Worm (Caenorhabditis elegans): ENCODE data around the gene gly-12.

Gene gly-12

DNA sequence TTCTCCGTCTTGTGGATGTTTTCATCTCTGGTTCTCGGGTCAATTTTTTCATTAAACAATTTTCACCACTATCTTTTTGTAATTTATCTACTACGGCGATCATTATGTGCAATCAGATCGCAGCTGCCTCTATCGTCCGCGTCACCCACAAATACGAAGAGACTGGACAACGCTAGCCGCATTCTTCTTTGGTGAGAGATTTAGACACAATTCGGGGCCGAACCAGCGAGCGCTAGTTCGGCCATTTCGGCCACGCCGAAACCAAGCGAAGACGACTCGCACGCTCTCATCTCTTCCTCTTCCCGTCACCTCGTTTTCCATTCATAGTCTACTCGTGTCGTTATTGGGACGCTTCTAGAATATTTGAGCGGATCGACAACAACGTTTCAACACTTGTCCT lies at the start of gene gly-12:
Gene gly-12, plus strand, starts transcription at position 117 of the 400 bp plus-strand sequence.
- TF ChIP-seq him-1 (tag; optimal IDR thresholded peaks at IDR 0.05) (no peak), dao-5 (tag; optimal IDR thresholded peaks at IDR 0.05) (no peak), W03F9.2 (tag; optimal IDR thresholded peaks at IDR 0.05) (no peak)

DNA sequence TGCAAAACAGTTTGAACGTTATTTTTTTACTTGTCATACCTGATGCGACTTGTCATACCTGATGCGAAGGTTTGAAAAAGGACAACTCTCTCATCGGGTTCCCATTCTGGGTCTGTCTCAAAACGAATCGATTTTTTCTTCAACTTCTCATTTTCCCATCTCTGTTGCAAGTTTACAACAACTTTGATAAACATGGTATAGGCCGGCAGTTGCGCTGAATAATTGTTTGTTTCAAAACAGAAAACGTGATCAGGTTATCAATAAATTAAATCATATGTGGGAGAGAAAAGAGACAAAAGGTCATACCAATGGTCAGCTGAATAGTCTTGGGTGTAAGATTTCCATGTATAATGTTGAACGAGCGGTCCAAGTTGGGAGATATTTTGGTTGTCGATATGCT lies 48.8 kb upstream of the gly-12 start:
- no peak for TF ChIP-seq dao-5 (tag; optimal IDR thresholded peaks at IDR 0.05)
- no peak for TF ChIP-seq him-1 (tag; optimal IDR thresholded peaks at IDR 0.05)
- no peak for TF ChIP-seq W03F9.2 (tag; optimal IDR thresholded peaks at IDR 0.05)

DNA sequence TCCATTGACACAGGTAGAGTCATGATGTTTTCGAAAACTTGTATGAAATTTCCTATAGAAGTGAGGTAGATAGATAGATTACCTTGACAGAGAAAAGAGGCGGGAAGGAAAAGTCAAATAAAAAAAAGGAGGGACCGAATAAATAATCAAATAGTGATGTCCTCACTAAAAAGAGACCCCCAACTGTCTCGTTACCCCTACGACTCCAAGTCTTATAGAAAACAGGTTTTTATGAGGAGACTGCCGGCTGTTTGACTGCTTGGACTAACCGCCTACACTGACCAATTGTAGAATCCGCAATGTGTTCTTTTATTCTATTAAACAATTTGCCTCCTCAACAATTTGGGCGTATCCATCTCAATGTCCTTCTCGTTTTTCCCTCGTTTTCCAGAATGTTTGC lies 47.7 kb upstream of the gly-12 start, which contains the start of gene C01C10.2:
Gene C01C10.2, minus strand, starts transcription at position 170 of the 400 bp plus-strand sequence.
- TF ChIP-seq him-1 (tag; optimal IDR thresholded peaks at IDR 0.05) (no peak), W03F9.2 (tag; optimal IDR thresholded peaks at IDR 0.05) (no peak), dao-5 (tag; optimal IDR thresholded peaks at IDR 0.05) (no peak)

DNA sequence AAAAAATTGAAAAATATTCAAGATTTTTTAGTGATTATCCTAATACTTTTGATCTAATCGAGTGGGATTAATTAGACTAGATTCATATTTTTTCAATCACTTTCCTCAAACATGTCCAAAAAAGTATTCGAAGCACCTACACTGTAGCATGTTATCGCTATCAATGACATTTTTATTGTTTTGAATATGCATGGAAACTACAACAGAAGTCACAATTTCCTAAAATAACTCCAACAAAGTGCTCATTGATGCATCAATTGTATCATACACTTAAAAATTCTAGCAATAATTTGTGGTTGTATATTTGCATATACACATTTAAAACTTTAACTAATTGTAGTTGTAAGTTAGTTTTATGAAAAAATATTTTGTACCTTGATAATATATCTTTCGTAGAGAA lies 45.6 kb upstream of the gly-12 start:
- TF ChIP-seq W03F9.2 (tag; optimal IDR thresholded peaks at IDR 0.05) (no peak), him-1 (tag; optimal IDR thresholded peaks at IDR 0.05) (no peak), dao-5 (tag; optimal IDR thresholded peaks at IDR 0.05) (no peak)

DNA sequence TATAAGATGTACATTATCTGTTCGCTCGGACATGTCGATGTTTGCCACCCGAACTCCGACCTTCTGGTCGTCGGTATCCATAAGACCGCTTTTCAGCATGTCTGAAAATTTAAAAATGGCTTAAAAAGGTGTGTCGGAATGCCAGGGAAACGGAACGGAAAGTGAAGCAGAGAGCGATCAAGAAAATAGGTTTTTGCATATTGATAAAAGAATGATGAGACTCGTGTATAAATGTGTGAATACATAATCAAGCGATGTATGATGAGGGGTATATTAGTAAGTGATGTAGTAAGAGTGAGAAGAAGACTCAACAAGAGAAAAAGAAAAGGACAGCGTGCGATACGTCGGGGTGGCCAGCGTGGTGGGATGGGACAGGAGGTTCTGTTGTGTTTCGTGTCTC lies 43.2 kb upstream of the gly-12 start, which contains the start of gene acl-12:
Gene acl-12, minus strand, starts transcription at position 101 of the 400 bp plus-strand sequence.
- TF ChIP-seq him-1 (tag; optimal IDR thresholded peaks at IDR 0.05) (no peak), W03F9.2 (tag; optimal IDR thresholded peaks at IDR 0.05) (no peak), dao-5 (tag; optimal IDR thresholded peaks at IDR 0.05) (no peak)

DNA sequence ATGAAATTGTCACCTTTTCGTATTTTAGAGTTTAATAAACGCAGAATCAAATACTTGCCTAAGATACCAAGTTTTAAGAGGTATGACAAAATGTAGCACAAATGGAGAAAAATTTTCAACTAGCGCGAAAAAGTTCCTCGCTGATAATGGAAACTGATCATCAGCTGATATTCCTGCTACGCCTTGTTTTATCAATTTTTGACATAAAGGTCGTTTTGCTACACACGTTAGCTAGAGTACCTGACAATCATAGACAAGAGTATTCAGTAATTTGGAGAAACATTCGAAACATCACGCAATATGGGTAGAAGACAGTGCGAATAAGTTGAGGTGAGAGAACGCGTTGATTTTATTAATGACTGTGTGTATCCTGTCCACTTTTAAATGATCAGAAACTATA lies 39.9 kb upstream of the gly-12 start:
- TF ChIP-seq him-1 (tag; optimal IDR thresholded peaks at IDR 0.05) (no peak), W03F9.2 (tag; optimal IDR thresholded peaks at IDR 0.05) (no peak), dao-5 (tag; optimal IDR thresholded peaks at IDR 0.05) (no peak)

DNA sequence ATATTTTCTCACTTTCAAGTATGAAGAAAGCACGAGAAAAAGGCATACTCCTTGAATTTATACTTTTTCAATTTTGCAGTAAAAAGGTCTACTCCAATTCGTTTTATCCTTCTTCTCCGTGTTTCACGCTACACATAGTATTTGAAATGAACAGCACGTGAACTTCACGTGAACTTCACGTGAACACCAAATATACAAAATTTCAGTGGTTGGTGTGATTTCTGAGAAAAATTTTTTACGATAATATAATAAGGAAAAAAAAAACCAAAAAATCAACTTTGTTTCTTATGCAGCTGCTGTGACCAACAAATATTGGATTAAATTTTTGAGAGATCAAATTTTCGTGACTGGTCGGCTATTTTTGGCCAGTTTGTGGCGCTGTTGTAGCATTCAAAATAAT lies 39.2 kb upstream of the gly-12 start:
- TF ChIP-seq W03F9.2 (tag; optimal IDR thresholded peaks at IDR 0.05) (no peak), him-1 (tag; optimal IDR thresholded peaks at IDR 0.05) (no peak), dao-5 (tag; optimal IDR thresholded peaks at IDR 0.05) (no peak)

DNA sequence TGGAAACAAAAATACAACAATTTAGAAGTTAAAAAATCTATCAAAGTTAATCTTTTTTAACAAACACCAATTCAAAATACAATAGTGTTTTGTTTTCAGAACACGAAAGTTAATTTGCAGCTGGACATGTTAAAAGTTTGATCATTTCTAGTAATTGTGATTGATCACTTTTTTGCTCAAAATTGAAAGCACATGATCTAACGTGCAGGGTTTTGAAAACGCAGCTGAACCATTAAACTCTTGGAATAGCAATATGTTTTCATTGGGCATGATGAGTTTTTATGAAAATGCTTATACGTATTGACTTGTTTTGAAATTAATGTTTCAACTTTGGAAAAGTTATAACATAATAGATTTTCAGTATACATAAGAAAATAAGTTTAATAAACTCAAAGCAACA lies 38.3 kb upstream of the gly-12 start:
- TF ChIP-seq him-1 (tag; optimal IDR thresholded peaks at IDR 0.05) (no peak), W03F9.2 (tag; optimal IDR thresholded peaks at IDR 0.05) (no peak), dao-5 (tag; optimal IDR thresholded peaks at IDR 0.05) (no peak)

DNA sequence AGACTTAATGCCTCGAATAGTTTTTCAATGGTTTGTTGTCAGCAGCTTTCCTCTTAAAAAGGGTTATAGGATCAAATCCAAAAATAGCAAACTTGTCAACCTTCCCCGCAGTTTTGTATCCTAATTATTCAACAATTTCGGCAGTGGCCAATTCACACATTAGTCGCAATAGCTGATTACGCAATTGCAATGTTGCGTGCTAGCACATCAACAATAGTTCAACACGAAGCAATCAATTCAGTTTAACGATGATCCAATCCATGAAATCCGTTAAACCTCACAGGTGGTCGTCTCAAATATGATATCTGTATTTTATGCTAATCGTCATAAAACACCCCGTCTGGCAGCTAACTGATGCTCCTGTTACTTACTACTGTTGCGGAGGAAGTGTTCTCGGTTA lies 33.1 kb upstream of the gly-12 start:
- TF ChIP-seq W03F9.2 (tag; optimal IDR thresholded peaks at IDR 0.05), result no peak
- TF ChIP-seq dao-5 (tag; optimal IDR thresholded peaks at IDR 0.05), result no peak
- no peak for TF ChIP-seq him-1 (tag; optimal IDR thresholded peaks at IDR 0.05)

DNA sequence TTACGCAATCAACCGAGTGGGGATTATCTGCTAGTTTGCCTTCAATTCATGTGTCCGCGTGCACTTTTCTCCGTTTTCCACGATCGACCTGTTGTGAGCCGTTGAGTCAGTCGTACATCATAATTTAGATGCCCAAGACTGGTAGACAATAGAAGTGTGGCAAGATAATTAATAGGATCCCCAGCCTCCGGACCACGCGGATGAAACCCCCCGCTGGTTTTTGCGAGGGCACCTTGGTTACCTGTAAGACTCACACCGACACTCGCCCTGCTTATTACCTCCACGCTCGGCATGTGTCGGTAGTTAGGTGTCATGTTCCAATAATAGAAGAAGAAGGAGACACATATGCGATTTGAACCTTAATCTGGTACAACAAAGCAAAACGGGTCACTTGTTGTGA lies 29.7 kb upstream of the gly-12 start:
- TF ChIP-seq dao-5 (tag; optimal IDR thresholded peaks at IDR 0.05), result no peak
- TF ChIP-seq W03F9.2 (tag; optimal IDR thresholded peaks at IDR 0.05), result no peak
- TF ChIP-seq him-1 (tag; optimal IDR thresholded peaks at IDR 0.05), result no peak

DNA sequence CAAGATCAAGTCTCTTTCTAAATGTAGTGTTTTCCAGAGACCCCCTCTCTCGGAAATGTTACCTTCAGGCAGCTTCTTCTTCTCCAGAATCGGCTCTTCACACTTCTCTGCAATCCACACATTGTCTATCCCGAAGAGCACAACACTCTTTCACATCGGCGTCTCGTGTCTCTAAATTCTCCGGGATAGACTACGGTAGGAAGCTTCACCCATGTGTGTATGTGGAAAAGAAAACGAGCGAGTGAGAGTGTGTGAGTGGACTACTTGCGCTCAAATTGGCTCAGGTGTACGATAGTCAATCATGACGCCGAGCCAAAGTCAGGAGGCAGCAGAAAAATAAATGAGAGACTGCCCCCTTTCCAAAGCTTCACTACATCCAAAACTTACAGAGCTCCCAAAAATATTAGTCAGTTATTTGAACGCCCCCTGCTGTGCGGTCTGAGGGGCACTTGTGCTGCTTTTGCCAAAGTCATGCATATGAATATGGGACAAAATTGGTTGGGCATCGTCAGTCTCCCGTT lies 28.4 kb upstream of the gly-12 start:
- no peak for TF ChIP-seq him-1 (tag; optimal IDR thresholded peaks at IDR 0.05)
- TF ChIP-seq W03F9.2 (tag; optimal IDR thresholded peaks at IDR 0.05), result no peak
- no peak for TF ChIP-seq dao-5 (tag; optimal IDR thresholded peaks at IDR 0.05)

DNA sequence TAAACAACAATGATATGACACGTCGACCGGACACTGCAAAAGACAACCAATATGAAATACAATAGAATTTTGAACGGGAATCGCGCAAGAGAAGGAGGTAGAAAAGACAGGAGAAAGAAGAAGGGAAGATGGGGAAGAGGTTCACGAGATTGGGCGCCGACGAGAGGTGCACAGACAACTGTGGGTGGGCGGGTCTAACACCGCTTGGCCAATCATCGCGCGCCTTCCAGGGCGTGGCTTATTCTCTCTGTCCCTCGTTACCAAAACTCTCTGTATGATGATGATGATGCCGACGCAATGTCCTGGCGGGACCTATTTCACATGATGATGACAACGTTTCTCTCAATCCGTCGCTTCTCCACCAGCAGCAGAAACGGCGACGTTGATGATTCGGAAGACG lies 25.1 kb upstream of the gly-12 start:
- TF ChIP-seq him-1 (tag; optimal IDR thresholded peaks at IDR 0.05), result no peak
- no peak for TF ChIP-seq W03F9.2 (tag; optimal IDR thresholded peaks at IDR 0.05)
- TF ChIP-seq dao-5 (tag; optimal IDR thresholded peaks at IDR 0.05), result no peak

DNA sequence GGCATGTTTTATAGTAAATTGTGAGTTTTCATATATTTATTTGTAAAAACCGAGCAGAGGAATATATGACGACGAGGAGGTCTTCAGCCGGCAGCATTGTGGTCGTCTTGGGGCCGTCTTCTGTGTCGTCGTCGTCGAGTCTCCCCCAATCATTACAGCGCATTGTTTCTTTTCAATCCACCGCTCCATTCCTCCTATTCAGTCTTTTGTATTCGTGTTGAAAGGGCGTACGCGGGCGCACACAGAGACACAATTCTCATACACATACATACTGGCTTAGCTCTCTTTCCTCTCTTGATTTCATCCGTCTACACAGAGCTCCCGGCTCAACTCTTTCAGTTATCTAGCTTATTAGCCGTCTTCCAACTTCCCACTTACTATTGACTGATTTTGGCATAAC lies 22.0 kb upstream of the gly-12 start, which contains the start of gene sox-2:
Gene sox-2, minus strand, starts transcription at position 100 of the 400 bp plus-strand sequence.
- TF ChIP-seq W03F9.2 (tag; optimal IDR thresholded peaks at IDR 0.05) (no peak), dao-5 (tag; optimal IDR thresholded peaks at IDR 0.05) (no peak), him-1 (tag; optimal IDR thresholded peaks at IDR 0.05) (no peak)

DNA sequence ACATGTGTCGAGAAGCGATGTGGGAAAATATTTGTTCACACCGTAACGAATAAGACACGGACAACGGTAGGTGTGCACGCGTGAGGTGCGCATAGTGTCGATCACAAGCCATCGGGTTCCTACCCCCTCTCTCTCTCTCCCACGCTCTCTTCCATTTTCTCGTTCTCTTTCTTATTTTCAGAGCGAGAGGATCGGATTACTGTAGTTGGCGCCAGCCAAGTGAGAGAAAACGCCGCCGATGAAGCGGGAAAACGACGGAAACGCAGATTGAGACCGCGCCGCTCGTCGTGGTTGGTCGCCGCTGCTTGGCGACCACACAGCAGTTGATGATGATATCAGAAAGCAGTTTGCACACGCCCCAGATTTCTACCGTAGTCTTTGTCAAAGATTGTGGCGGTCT lies 21.3 kb upstream of the gly-12 start:
- TF ChIP-seq him-1 (tag; optimal IDR thresholded peaks at IDR 0.05) (no peak), dao-5 (tag; optimal IDR thresholded peaks at IDR 0.05) (no peak), W03F9.2 (tag; optimal IDR thresholded peaks at IDR 0.05) (no peak)

DNA sequence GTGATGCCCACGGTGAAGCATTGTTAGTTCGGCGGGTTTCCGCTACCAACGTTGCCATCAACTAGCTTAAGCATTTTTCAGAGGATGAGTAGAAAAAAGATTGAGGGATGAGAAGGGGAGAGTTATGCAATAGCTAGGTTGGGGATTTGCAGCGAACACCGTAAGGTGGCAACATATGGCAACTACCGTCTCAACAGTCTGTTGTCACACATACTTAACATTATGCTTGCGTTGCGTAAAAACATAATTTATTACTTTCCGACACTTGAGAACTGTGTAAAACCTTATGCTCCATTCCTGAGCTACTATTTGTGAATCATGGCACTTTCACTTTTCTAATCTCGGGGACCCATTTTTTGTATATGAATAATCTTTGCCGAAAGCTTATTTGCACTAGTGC lies 19.0 kb upstream of the gly-12 start:
- no peak for TF ChIP-seq him-1 (tag; optimal IDR thresholded peaks at IDR 0.05)
- no peak for TF ChIP-seq W03F9.2 (tag; optimal IDR thresholded peaks at IDR 0.05)
- no peak for TF ChIP-seq dao-5 (tag; optimal IDR thresholded peaks at IDR 0.05)
